Fruit fly (Drosophila melanogaster): ENCODE data around the gene snsl.

snsl gene

dm6 chr2L:4945300-4945699 is 38.7 kb upstream of the snsl start, which contains the start of the genes mRpL24 and betaggt-I (continued):
- TF ChIP-seq ash1 (GFP tag; optimal IDR thresholded peaks at IDR 0.05) (peak; percentile 25), CG12299 (tag; optimal IDR thresholded peaks at IDR 0.05) (peak; percentile 96), cg (GFP tag; optimal IDR thresholded peaks at IDR 0.05) (no peak), peb (GFP tag; IDR thresholded peaks at IDR 0.05) (peak; percentile 89), Atf6 (GFP tag; IDR thresholded peaks at IDR 0.05) (peak; percentile 96), fd102C (GFP tag; optimal IDR thresholded peaks at IDR 0.05) (peak; percentile 72), gce (GFP tag; IDR thresholded peaks at IDR 0.05) (peak; percentile 96), CG6689 (GFP tag; IDR thresholded peaks at IDR 0.05) (peak; percentile 98), bbx (GFP tag; IDR thresholded peaks at IDR 0.05; ENCODE audit: partially characterized antibody) (no peak), zf30C (GFP tag; optimal IDR thresholded peaks at IDR 0.05) (peak; percentile 12), Sry-δ (GFP tag; optimal IDR thresholded peaks at IDR 0.05) (peak; percentile 33), CG14050 (GFP tag; IDR thresholded peaks at IDR 0.05) (peak; percentile 94), CG12769 (tag; optimal IDR thresholded peaks at IDR 0.05) (peak; percentile 92), CG11504 (tag; optimal IDR thresholded peaks at IDR 0.05) (peak; percentile 95), crp (GFP tag; optimal IDR thresholded peaks at IDR 0.05) (peak; percentile 38 to 94), HmgD (GFP tag; optimal IDR thresholded peaks at IDR 0.05) (no peak), CG32772 (GFP tag; IDR thresholded peaks at IDR 0.05) (peak; percentile 96), CG17912 (GFP tag; optimal IDR thresholded peaks at IDR 0.05) (peak; percentile 90), repo (GFP tag; optimal IDR thresholded peaks at IDR 0.05) (peak; percentile 12), CG7556 (GFP tag; optimal IDR thresholded peaks at IDR 0.05) (peak; percentile 94), ro (GFP tag; IDR thresholded peaks at IDR 0.05) (peak; percentile 76), slbo (GFP tag; IDR thresholded peaks at IDR 0.05) (peak; percentile 97), vnd (GFP tag; IDR thresholded peaks at IDR 0.05; ENCODE audit: partially characterized antibody) (no peak), Doc3 (GFP tag; IDR thresholded peaks at IDR 0.05; ENCODE audit: partially characterized antibody) (no peak), HLH4C (GFP tag; IDR thresholded peaks at IDR 0.05; ENCODE audit: partially characterized antibody) (no peak), CG30403 (GFP tag; optimal IDR thresholded peaks at IDR 0.05) (peak; percentile 98), zfh1 (GFP tag; IDR thresholded peaks at IDR 0.05) (peak; percentile 98), CG1603 (tag; optimal IDR thresholded peaks at IDR 0.05) (peak; percentile 84), br (optimal IDR thresholded peaks at IDR 0.05) (no peak), klu (GFP tag; IDR thresholded peaks at IDR 0.05) (peak; percentile 90), ham (GFP tag; IDR thresholded peaks at IDR 0.05) (peak; percentile 88), phol (tag; optimal IDR thresholded peaks at IDR 0.05) (peak; percentile 98), Dip2 (GFP tag; IDR thresholded peaks at IDR 0.05) (peak; percentile 51; the same call in 1 of the 2 replicates), zen (tag; optimal IDR thresholded peaks at IDR 0.05) (peak; percentile 95), Fer2 (tag; optimal IDR thresholded peaks at IDR 0.05) (peak; percentile 96), CG9215 (GFP tag; IDR thresholded peaks at IDR 0.05) (peak; percentile 93), CG42726 (GFP tag; IDR thresholded peaks at IDR 0.05; ENCODE audit: partially characterized antibody) (no peak), salm (tag; optimal IDR thresholded peaks at IDR 0.05) (peak; percentile 93), tna (GFP tag; IDR thresholded peaks at IDR 0.05; ENCODE audit: partially characterized antibody) (no peak), vfl (GFP tag; optimal IDR thresholded peaks at IDR 0.05) (peak; percentile 94), Hmx (GFP tag; optimal IDR thresholded peaks at IDR 0.05) (peak; percentile 80), CG10462 (GFP tag; optimal IDR thresholded peaks at IDR 0.05) (peak; percentile 91), CG8765 (GFP tag; IDR thresholded peaks at IDR 0.05) (peak; percentile 95), CG2202 (tag; optimal IDR thresholded peaks at IDR 0.05) (peak; percentile 89), sob (GFP tag; IDR thresholded peaks at IDR 0.05) (peak; percentile 97), tgo (GFP tag; IDR thresholded peaks at IDR 0.05) (peak; percentile 97), zfh2 (GFP tag; optimal IDR thresholded peaks at IDR 0.05) (peak; percentile 87), Asciz (GFP tag; optimal IDR thresholded peaks at IDR 0.05) (peak; percentile 90), CG14710 (tag; optimal IDR thresholded peaks at IDR 0.05) (peak; percentile 96), jumu (GFP tag; optimal IDR thresholded peaks at IDR 0.05) (peak; percentile 64), Neu2 (GFP tag; optimal IDR thresholded peaks at IDR 0.05; ENCODE audit: borderline replicate concordance) (no peak)

Measured in whole organism, embryonic.